Worm (Caenorhabditis elegans): ENCODE measurements around the gene del-7.

del-7 gene

DNA sequence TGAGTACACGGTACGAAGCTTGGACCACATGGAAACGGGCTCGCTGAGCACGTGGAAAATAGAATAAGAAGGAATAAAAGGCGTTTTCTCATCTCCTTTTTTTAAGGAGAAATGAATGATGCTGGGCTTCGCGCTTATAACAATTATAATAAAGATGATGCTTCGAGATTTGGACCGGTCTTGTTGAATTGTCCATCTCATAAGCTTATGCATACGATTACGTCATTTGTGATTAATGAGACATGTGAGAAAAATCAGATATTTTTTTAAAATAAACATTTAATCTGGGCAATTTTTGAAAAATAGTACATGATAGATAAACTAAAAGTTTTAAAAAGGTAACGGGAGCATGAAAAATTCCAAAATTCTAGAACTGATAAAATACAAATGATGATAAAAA is 3.0 kb upstream of the del-7 start, which contains the start of gene C46A5.4:
Gene C46A5.4, minus strand, starts transcription at position 101 of the 400 bp plus-strand sequence.
- no peak for TF ChIP-seq nhr-237 (tag; optimal IDR thresholded peaks at IDR 0.05)
- TF ChIP-seq gmeb-1 (tag; optimal IDR thresholded peaks at IDR 0.05) = no peak
- TF ChIP-seq aly-2 (tag; optimal IDR thresholded peaks at IDR 0.05) = no peak
- no peak for TF ChIP-seq mbf-1 (tag; optimal IDR thresholded peaks at IDR 0.05)
- no peak for TF ChIP-seq unc-62 (GFP tag; optimal IDR thresholded peaks at IDR 0.05)

DNA sequence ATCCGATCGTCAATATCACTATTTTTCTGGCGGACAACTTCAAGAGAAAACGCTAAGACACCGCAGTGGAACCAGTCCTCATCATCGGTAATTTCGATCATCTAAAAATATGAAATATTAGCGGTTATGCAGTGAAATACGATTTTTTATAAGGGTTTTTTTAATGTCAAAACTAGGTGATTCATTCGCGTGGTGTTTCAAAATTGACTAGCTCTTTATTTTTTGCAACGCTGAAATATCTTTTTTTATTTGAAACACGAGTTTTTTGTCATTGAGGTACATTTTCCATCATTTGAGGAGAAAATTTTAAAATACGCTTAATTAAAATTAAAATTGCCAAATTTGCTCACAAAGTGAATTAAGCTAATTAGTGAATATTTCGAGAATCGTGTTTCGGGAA is 690 bp upstream of the del-7 start, which contains the start of gene dsb-3:
Gene dsb-3, minus strand, starts transcription at position 101 of the 400 bp plus-strand sequence.
- no peak for TF ChIP-seq nhr-77 (tag; optimal IDR thresholded peaks at IDR 0.05)
- no peak for TF ChIP-seq aly-2 (tag; optimal IDR thresholded peaks at IDR 0.05)
- TF ChIP-seq C34F6.9 (tag; optimal IDR thresholded peaks at IDR 0.05) = no peak
- TF ChIP-seq Y55F3AM.14 (GFP tag; optimal IDR thresholded peaks at IDR 0.05) = no peak
- TF ChIP-seq mab-5 (tag; optimal IDR thresholded peaks at IDR 0.05) = no peak
- no peak for TF ChIP-seq nhr-12 (tag; optimal IDR thresholded peaks at IDR 0.05)
- TF ChIP-seq nhr-23 (tag; optimal IDR thresholded peaks at IDR 0.05) = no peak
- TF ChIP-seq ztf-4 (tag; optimal IDR thresholded peaks at IDR 0.05) = no peak
- no peak for TF ChIP-seq blmp-1 (tag; optimal IDR thresholded peaks at IDR 0.05; ENCODE audit: insufficient read depth)
- no peak for TF ChIP-seq snpc-4 (tag; optimal IDR thresholded peaks at IDR 0.05)
- no peak for TF ChIP-seq lin-13 (GFP tag; optimal IDR thresholded peaks at IDR 0.05)
- no peak for TF ChIP-seq unc-62 (GFP tag; optimal IDR thresholded peaks at IDR 0.05)
- TF ChIP-seq nhr-21 (tag; optimal IDR thresholded peaks at IDR 0.05) = no peak
- TF ChIP-seq unc-39 (tag; optimal IDR thresholded peaks at IDR 0.05) = no peak
- TF ChIP-seq ztf-11 (tag; optimal IDR thresholded peaks at IDR 0.05) = no peak
- no peak for TF ChIP-seq nhr-11 (tag; optimal IDR thresholded peaks at IDR 0.05)
- TF ChIP-seq elt-3 (tag; optimal IDR thresholded peaks at IDR 0.05) = no peak
- no peak for TF ChIP-seq gmeb-1 (tag; optimal IDR thresholded peaks at IDR 0.05)
- no peak for TF ChIP-seq mdl-1 (tag; optimal IDR thresholded peaks at IDR 0.05)
- TF ChIP-seq zag-1 (tag; optimal IDR thresholded peaks at IDR 0.05) = no peak

DNA sequence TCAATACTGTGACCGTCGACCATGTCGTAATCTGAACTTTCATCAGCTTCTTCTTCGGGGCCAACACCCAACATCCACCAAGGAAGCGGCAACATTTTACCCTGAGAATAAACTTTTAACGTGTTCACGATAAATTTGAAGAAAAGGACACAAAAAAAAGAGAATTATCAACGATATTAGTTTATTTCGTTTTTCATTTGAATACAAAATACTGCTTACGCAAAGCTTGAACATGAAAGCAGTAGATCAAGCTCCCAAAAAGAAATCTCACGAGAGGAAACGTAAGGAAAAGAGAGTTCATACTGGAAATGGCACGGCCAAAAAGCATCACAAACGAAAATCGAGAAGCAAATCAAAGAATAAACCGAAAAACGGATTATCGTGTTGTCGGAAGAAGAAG is 3.5 kb downstream of the del-7 start, which contains the start of the genes C46A5.6 and C46A5.1:
Gene C46A5.6, minus strand, starts transcription at position 101 of the 400 bp plus-strand sequence.
Gene C46A5.1, plus strand, starts transcription at position 184 of the 400 bp plus-strand sequence.
- TF ChIP-seq nhr-6 (tag; optimal IDR thresholded peaks at IDR 0.05) (no peak), blmp-1 (tag; optimal IDR thresholded peaks at IDR 0.05; ENCODE audit: insufficient read depth) (no peak), fos-1 (tag; optimal IDR thresholded peaks at IDR 0.05) (no peak)

DNA sequence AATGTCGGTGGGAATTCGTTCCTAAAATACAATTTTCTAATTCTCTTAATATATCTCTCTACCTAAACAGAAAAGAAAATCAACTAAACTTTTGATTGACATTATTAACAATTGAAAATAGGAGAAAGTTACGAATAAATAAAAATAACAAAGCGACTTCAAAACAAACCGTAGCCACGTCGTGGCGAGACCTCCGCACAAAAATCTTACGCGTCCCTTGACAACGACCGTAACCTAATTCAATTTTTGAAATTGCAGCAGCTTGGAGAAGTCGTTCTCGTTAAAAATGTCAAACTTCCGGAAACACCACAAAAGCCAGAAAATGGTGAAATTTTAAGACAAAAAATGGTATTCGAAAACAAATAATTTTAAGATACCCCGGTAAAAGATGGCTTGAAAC is 4.1 kb downstream of the del-7 start:
- TF ChIP-seq unc-55 (GFP tag; optimal IDR thresholded peaks at IDR 0.05) = no peak

DNA sequence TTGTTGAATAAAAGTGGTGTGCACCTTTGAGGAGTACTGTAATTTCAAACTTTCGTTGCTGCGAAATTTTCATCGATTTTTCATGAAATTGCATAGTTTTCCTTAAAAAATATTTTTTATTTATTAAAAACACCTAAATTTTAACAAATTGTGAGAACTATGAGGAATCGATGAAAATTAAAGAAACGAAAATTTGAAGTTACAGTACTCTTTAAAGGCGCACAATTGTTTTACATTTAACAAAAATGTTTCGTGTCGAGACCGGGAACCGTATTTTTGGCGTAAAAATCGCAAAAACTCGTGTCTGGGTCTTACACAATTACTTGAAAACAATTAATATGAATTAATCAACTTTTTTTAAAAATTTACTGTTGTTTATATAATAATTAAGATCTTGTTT is 9.9 kb downstream of the del-7 start, which contains the start of gene rdl-1:
Gene rdl-1, minus strand, starts transcription at position 101 of the 400 bp plus-strand sequence.
- TF ChIP-seq aly-2 (tag; optimal IDR thresholded peaks at IDR 0.05) = no peak
- no peak for TF ChIP-seq egl-27 (tag; optimal IDR thresholded peaks at IDR 0.05)
- TF ChIP-seq lin-39 (tag; optimal IDR thresholded peaks at IDR 0.05) = no peak
- no peak for TF ChIP-seq unc-39 (tag; optimal IDR thresholded peaks at IDR 0.05)
- TF ChIP-seq nhr-21 (tag; optimal IDR thresholded peaks at IDR 0.05) = no peak
- no peak for TF ChIP-seq ama-1 (optimal IDR thresholded peaks at IDR 0.05)
- TF ChIP-seq lsy-2 (tag; optimal IDR thresholded peaks at IDR 0.05) = no peak
- TF ChIP-seq ceh-16 (tag; optimal IDR thresholded peaks at IDR 0.05) = no peak
- TF ChIP-seq gmeb-1 (tag; optimal IDR thresholded peaks at IDR 0.05) = no peak
- no peak for TF ChIP-seq mab-5 (tag; optimal IDR thresholded peaks at IDR 0.05)
- TF ChIP-seq dmd-4 (tag; optimal IDR thresholded peaks at IDR 0.05) = no peak
- TF ChIP-seq C34F6.9 (tag; optimal IDR thresholded peaks at IDR 0.05) = no peak
- no peak for TF ChIP-seq nhr-6 (tag; optimal IDR thresholded peaks at IDR 0.05)
- no peak for TF ChIP-seq elt-1 (tag; optimal IDR thresholded peaks at IDR 0.05)
- TF ChIP-seq unc-62 (GFP tag; optimal IDR thresholded peaks at IDR 0.05) = no peak
- no peak for TF ChIP-seq nhr-129 (tag; optimal IDR thresholded peaks at IDR 0.05)
- TF ChIP-seq Y55F3AM.14 (GFP tag; optimal IDR thresholded peaks at IDR 0.05) = no peak
- TF ChIP-seq skn-1 (tag; optimal IDR thresholded peaks at IDR 0.05) = no peak

DNA sequence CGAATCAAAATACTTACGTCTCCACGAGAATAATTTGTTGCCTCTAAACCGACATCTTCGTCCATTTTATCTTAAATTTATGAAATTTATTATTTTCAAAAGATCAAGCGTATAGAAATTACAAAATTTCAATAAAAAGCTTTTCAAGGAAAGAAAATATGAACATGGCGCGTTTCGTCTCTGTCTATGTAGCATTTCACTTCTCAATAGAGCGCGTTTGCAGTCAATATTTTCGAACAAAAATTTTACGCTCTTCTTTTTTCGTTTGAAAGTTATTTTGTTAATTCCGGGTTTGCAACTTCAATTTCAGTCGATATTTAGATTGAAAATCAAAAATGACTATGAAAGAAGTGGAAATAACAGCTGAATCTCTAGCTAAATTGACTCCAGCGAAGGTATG is 14.0 kb downstream of the del-7 start, which contains the start of the genes hcf-1 and swd-2.2:
Gene hcf-1, minus strand, starts transcription at position 70 of the 400 bp plus-strand sequence.
Gene swd-2.2, plus strand, starts transcription at position 206 of the 400 bp plus-strand sequence.
- TF ChIP-seq C34F6.9 (tag; optimal IDR thresholded peaks at IDR 0.05) (peak; percentile 73), nhr-11 (tag; optimal IDR thresholded peaks at IDR 0.05) (no peak), nhr-25 (tag; optimal IDR thresholded peaks at IDR 0.05) (no peak), unc-62 (GFP tag; optimal IDR thresholded peaks at IDR 0.05) (no peak), nhr-10 (tag; optimal IDR thresholded peaks at IDR 0.05) (no peak), nhr-129 (tag; optimal IDR thresholded peaks at IDR 0.05) (peak; percentile 4), alr-1 (tag; optimal IDR thresholded peaks at IDR 0.05) (no peak), snpc-4 (tag; optimal IDR thresholded peaks at IDR 0.05) (no peak), skn-1 (tag; optimal IDR thresholded peaks at IDR 0.05) (no peak), crh-2 (tag; optimal IDR thresholded peaks at IDR 0.05) (peak; percentile 17), egl-27 (tag; optimal IDR thresholded peaks at IDR 0.05) (no peak), lin-13 (GFP tag; optimal IDR thresholded peaks at IDR 0.05) (no peak), unc-55 (GFP tag; optimal IDR thresholded peaks at IDR 0.05) (peak; percentile 67), mab-5 (tag; optimal IDR thresholded peaks at IDR 0.05) (no peak), fos-1 (tag; optimal IDR thresholded peaks at IDR 0.05) (no peak), lsy-2 (tag; optimal IDR thresholded peaks at IDR 0.05) (peak in 1 of 2 experiments; percentile 63), ztf-1 (GFP tag; conservative IDR thresholded peaks at IDR 0.05) (no peak)

All from whole organism, L2 larva.